Worm (Caenorhabditis elegans) whole organism, L3 larva: ENCODE results near the gene W06G6.2.

Source experiments
- aly-2 ChIP-seq: fragments of 150-350 bp; optimal IDR thresholded peaks from 2 replicates; lab custom pipeline; 2014; ENCODE audit warnings: missing biosample characterization, missing genetic modification characterization
- egl-27 ChIP-seq: sonication (generic microtip); optimal IDR thresholded peaks from 4 replicates; lab custom pipeline; 2017; ENCODE audit warnings: missing biosample characterization, missing genetic modification reagents, missing genetic modification characterization
- elt-2 ChIP-seq: sonication (generic microtip); optimal IDR thresholded peaks from 2 replicates; lab custom pipeline; 2016; ENCODE audit warnings: missing genetic modification reagents, mild to moderate bottlenecking, missing genetic modification characterization, missing compliant biosample characterization
- nhr-77 ChIP-seq: fragments of 150-350 bp; optimal IDR thresholded peaks from 2 replicates; lab custom pipeline; 2014; ENCODE audit warnings: missing biosample characterization, missing genetic modification characterization
- skn-1 ChIP-seq: fragments of 150-350 bp; optimal IDR thresholded peaks from 2 replicates; lab custom pipeline; 2014; ENCODE audit warnings: missing biosample characterization, missing genetic modification characterization
- snpc-4 ChIP-seq: fragments of 150-350 bp; optimal IDR thresholded peaks from 2 replicates; lab custom pipeline; 2014; ENCODE audit warnings: missing biosample characterization, missing genetic modification characterization
- ztf-11 ChIP-seq: fragments of 150-350 bp; optimal IDR thresholded peaks from 2 replicates; lab custom pipeline; 2014; ENCODE audit warnings: missing biosample characterization, missing genetic modification characterization

ce11 chrV:16635911-16636310, 6.8 kb downstream of the W06G6.2 start, which contains the start of gene mltn-11:
- TF ChIP-seq aly-2 (no peak), egl-27 (tag; lab: Kevin White, UChicago) (no peak), skn-1 (tag; lab: Kevin White, UChicago) (no peak), nhr-77 (no peak), ztf-11 (tag; lab: Kevin White, UChicago) (no peak), snpc-4 (tag; lab: Kevin White, UChicago) (no peak), elt-2 (tag; lab: Kevin White, UChicago) (peak; percentile 28)
